Worm (Caenorhabditis elegans): ENCODE results near the gene ints-6.

DNA sequence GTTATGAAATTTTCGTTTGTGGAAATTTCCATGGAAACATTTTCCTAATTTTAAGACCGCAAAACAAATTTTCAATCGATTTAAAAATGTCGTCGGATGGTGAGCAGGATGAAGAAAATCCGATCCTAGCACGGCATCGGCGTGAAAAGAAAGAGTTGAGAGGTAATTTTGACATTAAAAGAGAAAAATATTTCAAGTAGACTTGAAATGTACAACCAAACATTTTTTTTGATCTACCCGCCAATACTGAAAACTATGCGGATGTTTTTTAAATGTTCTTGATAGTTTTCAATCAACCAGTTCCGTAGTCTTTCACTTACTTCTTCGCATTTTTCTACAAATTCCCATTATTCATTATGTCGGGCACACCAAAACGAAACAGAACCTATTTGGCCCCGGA, 36.6 kb downstream of the ints-6 start, which contains the start of gene otub-3:
- TF ChIP-seq ref-1 (GFP tag; conservative IDR thresholded peaks at IDR 0.05) (no peak), T22C8.4 (GFP tag; IDR thresholded peaks at IDR 0.05) (no peak), cog-1 (tag; optimal IDR thresholded peaks at IDR 0.05) (no peak), flt-1 (GFP tag; IDR thresholded peaks at IDR 0.05) (no peak), ztf-23 (GFP tag; IDR thresholded peaks at IDR 0.05) (no peak), med-1 (GFP tag; optimal IDR thresholded peaks at IDR 0.05; ENCODE audit: insufficient read depth) (no peak), ztf-29 (GFP tag; IDR thresholded peaks at IDR 0.05) (no peak), tab-1 (GFP tag; IDR thresholded peaks at IDR 0.05) (no peak)

Measured in whole organism, midembryonic.